Worm (Caenorhabditis elegans): ENCODE data around the gene F31B9.4.

- TF ChIP-seq unc-62 (GFP tag; optimal IDR thresholded peaks at IDR 0.05) = no peak
- no peak for TF ChIP-seq nhr-237 (tag; optimal IDR thresholded peaks at IDR 0.05)
- TF ChIP-seq sem-2 (GFP tag; optimal IDR thresholded peaks at IDR 0.05) = no peak
- TF ChIP-seq elt-1 (tag; optimal IDR thresholded peaks at IDR 0.05; ENCODE audit: borderline replicate concordance, insufficient read depth) = no peak
- TF ChIP-seq pha-4 (tag; optimal IDR thresholded peaks at IDR 0.05) = no peak
- TF ChIP-seq nhr-76 (tag; optimal IDR thresholded peaks at IDR 0.05) = no peak
- TF ChIP-seq elt-3 (tag; optimal IDR thresholded peaks at IDR 0.05) = no peak
- no peak for TF ChIP-seq mls-2 (tag; optimal IDR thresholded peaks at IDR 0.05)
- TF ChIP-seq M03D4.4 (tag; optimal IDR thresholded peaks at IDR 0.05) = no peak
- TF ChIP-seq drap-1 (GFP tag; optimal IDR thresholded peaks at IDR 0.05) = no peak
- TF ChIP-seq ham-2 (GFP tag; optimal IDR thresholded peaks at IDR 0.05) = no peak
- no peak for TF ChIP-seq ces-1 (GFP tag; optimal IDR thresholded peaks at IDR 0.05)
Measured at ce11 chrX:15892525-15892924, 24.4 kb downstream of the F31B9.4 start.

Data from whole organism, mixed stage, embryonic.